Worm (Caenorhabditis elegans) whole organism, L2 larva: Measurements from ENCODE around the gene C45B11.2.

Source experiments
- R02D3.7 ChIP-seq: fragments of 150-350 bp; optimal IDR thresholded peaks from 2 replicates; lab custom pipeline; 2014; ENCODE audit warnings: missing biosample characterization, missing genetic modification characterization
- ama-1 ChIP-seq: fragments of 150-350 bp; optimal IDR thresholded peaks from 2 replicates; lab custom pipeline; 2018; ENCODE audit warnings: inconsistent platforms
- lsy-2 ChIP-seq, 2 experiments: fragments of 150-350 bp in 1 of 2; sonication (generic microtip) in 1 of 2; optimal IDR thresholded peaks; 2 replicates each; lab custom pipeline; 2014 to 2017; ENCODE audit warnings: missing biosample characterization in 2 of 2, missing genetic modification characterization in 2 of 2
- snpc-4 ChIP-seq: fragments of 150-350 bp; optimal IDR thresholded peaks from 2 replicates; lab custom pipeline; 2014; ENCODE audit warnings: missing biosample characterization, missing genetic modification characterization
- ztf-4 ChIP-seq: fragments of 150-350 bp; optimal IDR thresholded peaks from 2 replicates; lab custom pipeline; 2014; ENCODE audit warnings: missing biosample characterization, missing genetic modification characterization

ce11 chrV:11065513-11065912, 23.0 kb downstream of the C45B11.2 start, which contains the start of gene nlp-80:
- TF ChIP-seq ztf-4 (no peak), R02D3.7 (tag; lab: Kevin White, UChicago) (no peak), snpc-4 (tag; lab: Kevin White, UChicago) (no peak), ama-1 (lab: Kevin White, UChicago) (no peak), lsy-2 (tag; optimal IDR thresholded peaks at IDR 0.05; lab: Kevin White, UChicago) (no peak)
